Worm (Caenorhabditis elegans) whole organism, early embryonic: ENCODE measurements around the gene K05F1.1.

ENCODE experiments used
- ama-1 ChIP-seq: fragments of 150-350 bp; optimal IDR thresholded peaks from 2 replicates; lab custom pipeline; 2014
- ceh-36 ChIP-seq: sonication (generic microtip); optimal IDR thresholded peaks from 2 replicates; lab custom pipeline; 2016; ENCODE audit warnings: missing genetic modification characterization, inconsistent platforms, missing compliant biosample characterization
- flt-1 ChIP-seq: fragments of 200-800 bp; sonication (Bioruptor generic); IDR thresholded peaks from 2 replicates; pipeline ENCODE4 v1.3.6; 2022; ENCODE audit warnings: missing genetic modification characterization, missing compliant biosample characterization
- scrt-1 ChIP-seq: fragments of 200-800 bp; sonication (Bioruptor generic); IDR thresholded peaks from 2 replicates; pipeline ENCODE4 v1.3.6; 2022; ENCODE audit warnings: missing genetic modification characterization, missing compliant biosample characterization
- tbx-11 ChIP-seq: fragments of 200-800 bp; sonication (Bioruptor generic); IDR thresholded peaks from 2 replicates; pipeline ENCODE4 v1.3.6; 2022; ENCODE audit warnings: missing genetic modification characterization, missing compliant biosample characterization

ce11 chrII:5806563-5806962 lies 5.4 kb downstream of the K05F1.1 start:
- TF ChIP-seq scrt-1 (GFP tag; lab: Robert Waterston, UW) = no peak
- TF ChIP-seq tbx-11 (GFP tag; lab: Robert Waterston, UW) = no peak
- TF ChIP-seq ama-1 = no peak
- TF ChIP-seq ceh-36 (tag; lab: Kevin White, UChicago) = no peak
- TF ChIP-seq flt-1 (GFP tag; lab: Robert Waterston, UW) = no peak
